Worm (Caenorhabditis elegans) whole organism, young adult: ENCODE measurements around the gene Y105C5B.15.

Experiments used
- F37B4.10 ChIP-seq: fragments of 200-800 bp; sonication (Bioruptor generic); IDR thresholded peaks from 2 replicates; pipeline ENCODE4 v1.3.6; 2022; ENCODE audit warnings: missing genetic modification characterization, missing compliant biosample characterization
- F57C9.4 ChIP-seq: sonication (generic microtip); optimal IDR thresholded peaks from 2 replicates; lab custom pipeline; 2017; ENCODE audit warnings: mild to moderate bottlenecking, missing genetic modification characterization, missing compliant biosample characterization
- T07F8.4 ChIP-seq: sonication (generic microtip); optimal IDR thresholded peaks from 2 replicates; lab custom pipeline; 2016; ENCODE audit warnings: mild to moderate bottlenecking, missing genetic modification characterization, moderate library complexity, missing compliant biosample characterization
- ama-1 ChIP-seq, 3 experiments: fragments of 150-350 bp in 1 of 3; sonication (generic microtip) in 2 of 3; optimal IDR thresholded peaks; 2 replicates each; lab custom pipeline; 2014 to 2018; ENCODE audit warnings: missing biosample characterization in 2 of 3, missing genetic modification characterization in 2 of 3, missing genetic modification reagents in 2 of 3
- fkh-3 ChIP-seq: sonication (generic microtip); optimal IDR thresholded peaks from 2 replicates; lab custom pipeline; 2016; ENCODE audit warnings: mild to moderate bottlenecking, missing genetic modification characterization, missing compliant biosample characterization
- gei-17 ChIP-seq: fragments of 200-800 bp; sonication (Bioruptor generic); optimal IDR thresholded peaks from 2 replicates; lab custom pipeline; 2018; ENCODE audit warnings: mild to moderate bottlenecking, missing genetic modification characterization, missing compliant biosample characterization
- lin-35 ChIP-seq, 3 experiments: fragments of 150-350 bp in 2 of 3; sonication (generic microtip) in 1 of 3; optimal IDR thresholded peaks; 2 replicates each; lab custom pipeline; 2014 to 2018; ENCODE audit warnings: missing biosample characterization in 3 of 3, missing genetic modification characterization in 3 of 3, missing genetic modification reagents in 3 of 3
- lin-40 ChIP-seq: sonication (generic microtip); optimal IDR thresholded peaks from 2 replicates; lab custom pipeline; 2016; ENCODE audit warnings: missing genetic modification characterization, mild to moderate bottlenecking, missing compliant biosample characterization, missing genotype, missing genetic modification reagents
- madf-3 ChIP-seq: fragments of 200-800 bp; sonication (Bioruptor generic); IDR thresholded peaks from 2 replicates; pipeline ENCODE4 v1.3.6; 2022; ENCODE audit warnings: missing genetic modification reagents, missing genetic modification characterization, missing compliant biosample characterization
- pha-4 ChIP-seq: fragments of 150-350 bp; sonication (generic microtip); optimal IDR thresholded peaks from 2 replicates; lab custom pipeline; 2014; ENCODE audit warnings: missing biosample characterization, missing genetic modification reagents, missing genetic modification characterization
- snpc-4 ChIP-seq, 5 experiments: fragments of 150-350 bp in 1 of 5; sonication (generic microtip) in 4 of 5; optimal IDR thresholded peaks; 2 replicates each; lab custom pipeline; 2014 to 2018; ENCODE audit warnings: missing genetic modification characterization in 5 of 5, missing biosample characterization in 3 of 5, antibody characterized with exemption in 2 of 5, mild to moderate bottlenecking in 2 of 5, missing compliant biosample characterization in 2 of 5, missing genotype in 2 of 5, moderate library complexity in 2 of 5, missing genetic modification reagents in 1 of 5

- TF ChIP-seq lin-35 (GFP tag; optimal IDR thresholded peaks at IDR 0.05; lab: Kevin White, UChicago) (no peak), gei-17 (GFP tag; lab: Kevin White, UChicago) (no peak), pha-4 (tag; lab: Kevin White, UChicago) (no peak), F57C9.4 (no peak), snpc-4 (GFP tag; optimal IDR thresholded peaks at IDR 0.05; lab: Kevin White, UChicago) (no peak), snpc-4 (tag; optimal IDR thresholded peaks at IDR 0.05; lab: Kevin White, UChicago) (no peak), T07F8.4 (tag; lab: Kevin White, UChicago) (no peak), ama-1 (optimal IDR thresholded peaks at IDR 0.05; lab: Kevin White, UChicago) (no peak), ama-1 (GFP tag; optimal IDR thresholded peaks at IDR 0.05; lab: Kevin White, UChicago) (no peak), F37B4.10 (GFP tag; lab: Robert Waterston, UW) (no peak), lin-40 (tag; lab: Kevin White, UChicago) (no peak), fkh-3 (tag; lab: Kevin White, UChicago) (no peak), madf-3 (GFP tag; lab: Robert Waterston, UW) (no peak)
These were observed 25.0 kb upstream of the Y105C5B.15 start, which contains the start of gene Y105C5B.8 for ce11 chrIV:15926746-15927145.
